Fruit fly (Drosophila melanogaster) whole organism, wandering third instar larva: ENCODE data around the gene Pos.
A peak's percentile ranks its signal among the peaks of the same experiment; 100 is the strongest.

Source experiments
- Abd-B ChIP-seq: fragments of >200 bp; optimal IDR thresholded peaks from 2 replicates; lab custom pipeline; 2017; ENCODE audit warnings: missing biosample characterization, missing genetic modification characterization
- CG32264 ChIP-seq: fragments of 200-800 bp; sonication (Bioruptor generic); optimal IDR thresholded peaks from 2 replicates; lab custom pipeline; 2016; ENCODE audit warnings: missing biosample characterization, missing genetic modification characterization
- CG9705 ChIP-seq: fragments of 200-800 bp; sonication (Bioruptor generic); optimal IDR thresholded peaks from 2 replicates; lab custom pipeline; 2018; ENCODE audit warnings: missing biosample characterization, mild to moderate bottlenecking, missing genetic modification characterization
- CrebA ChIP-seq: fragments of 200-800 bp; sonication (Bioruptor generic); optimal IDR thresholded peaks from 2 replicates; lab custom pipeline; 2016; ENCODE audit warnings: missing biosample characterization, mild to moderate bottlenecking, missing genetic modification characterization, borderline replicate concordance
- Dfd ChIP-seq: fragments of >200 bp; optimal IDR thresholded peaks from 2 replicates; lab custom pipeline; 2017; ENCODE audit warnings: missing biosample characterization, missing genetic modification characterization
- Dif ChIP-seq: fragments of 200-275, 200-300 bp; sonication (Bioruptor generic); optimal IDR thresholded peaks from 2 replicates; lab custom pipeline; 2018; ENCODE audit warnings: missing biosample characterization, missing genetic modification characterization; ENCODE audit not compliant: partially characterized antibody
- GATAd ChIP-seq: sonication (Bioruptor generic); optimal IDR thresholded peaks from 2 replicates; lab custom pipeline; 2016; ENCODE audit warnings: missing biosample characterization, missing genetic modification characterization
- HLH106 ChIP-seq: fragments of 200-800 bp; optimal IDR thresholded peaks from 3 replicates; lab custom pipeline; 2019; ENCODE audit warnings: missing biosample characterization, mild to moderate bottlenecking, missing genetic modification characterization, moderate library complexity
- Hnf4 ChIP-seq: fragments of 200-800 bp; sonication (Bioruptor generic); optimal IDR thresholded peaks from 2 replicates; lab custom pipeline; 2016; ENCODE audit warnings: missing biosample characterization, mild to moderate bottlenecking, missing genetic modification characterization
- Hr78 ChIP-seq: fragments of >200 bp; optimal IDR thresholded peaks from 2 replicates; lab custom pipeline; 2017; ENCODE audit warnings: missing biosample characterization, missing genetic modification characterization
- Jra ChIP-seq: sonication (Bioruptor generic); optimal IDR thresholded peaks from 2 replicates; lab custom pipeline; 2016; ENCODE audit warnings: missing biosample characterization, missing genetic modification characterization
- Mio ChIP-seq: sonication (Bioruptor generic); optimal IDR thresholded peaks from 2 replicates; lab custom pipeline; 2016; ENCODE audit warnings: missing biosample characterization, missing genetic modification characterization
- Myc ChIP-seq: fragments of >200 bp; optimal IDR thresholded peaks from 2 replicates; lab custom pipeline; 2017
- N ChIP-seq: fragments of >200 bp; optimal IDR thresholded peaks from 2 replicates; lab custom pipeline; 2018; ENCODE audit warnings: missing biosample characterization, missing external identifiers, missing genetic modification characterization
- OdsH ChIP-seq: fragments of 200-800 bp; sonication (Bioruptor generic); optimal IDR thresholded peaks from 2 replicates; lab custom pipeline; 2016; ENCODE audit warnings: missing biosample characterization, mild to moderate bottlenecking, missing genetic modification characterization
- Rel ChIP-seq, 2 experiments: fragments of 200-800 bp; sonication (Bioruptor generic) in 1 of 2; optimal IDR thresholded peaks; 2 replicates in 1 of 2; 3 replicates in 1 of 2; lab custom pipeline; 2016 to 2019; ENCODE audit warnings: mild to moderate bottlenecking in 2 of 2, missing biosample characterization in 2 of 2, missing genetic modification characterization in 2 of 2, moderate library complexity in 1 of 2
- Sp1 ChIP-seq: fragments of 200-800 bp; sonication (Bioruptor generic); optimal IDR thresholded peaks from 3 replicates; lab custom pipeline; 2019; ENCODE audit warnings: missing biosample characterization, mild to moderate bottlenecking, missing genetic modification characterization, moderate library complexity
- Vsx2 ChIP-seq: fragments of 200-300, 225-300 bp; sonication (Bioruptor generic); optimal IDR thresholded peaks from 2 replicates; lab custom pipeline; 2018; ENCODE audit warnings: missing biosample characterization, missing genetic modification characterization; ENCODE audit not compliant: partially characterized antibody
- br ChIP-seq: fragments of 200-800 bp; sonication (Bioruptor generic); optimal IDR thresholded peaks from 2 replicates; lab custom pipeline; 2016; ENCODE audit warnings: missing biosample characterization, missing genetic modification characterization
- brk ChIP-seq: fragments of 200-800 bp; sonication (Bioruptor generic); optimal IDR thresholded peaks from 2 replicates; lab custom pipeline; 2016; ENCODE audit warnings: missing biosample characterization, mild to moderate bottlenecking, missing genetic modification characterization
- dl ChIP-seq, 2 experiments: fragments of 175-275, 200-275 bp in 1 of 2; fragments of 200-275 bp in 1 of 2; sonication (Bioruptor generic); optimal IDR thresholded peaks; lab custom pipeline; 2018; ENCODE audit warnings: mild to moderate bottlenecking in 2 of 2, missing biosample characterization in 2 of 2, missing genetic modification characterization in 2 of 2, moderate library complexity in 2 of 2; ENCODE audit not compliant: partially characterized antibody in 2 of 2, insufficient read depth in 1 of 2
- dmrt93B ChIP-seq: fragments of 200-800 bp; sonication (Bioruptor generic); optimal IDR thresholded peaks from 2 replicates; lab custom pipeline; 2018; ENCODE audit warnings: missing biosample characterization, mild to moderate bottlenecking, missing genetic modification characterization
- dsf ChIP-seq: sonication (Bioruptor generic); optimal IDR thresholded peaks from 2 replicates; lab custom pipeline; 2016; ENCODE audit warnings: missing biosample characterization, missing genetic modification characterization, borderline replicate concordance
- ey ChIP-seq: fragments of 200-800 bp; sonication (Bioruptor generic); optimal IDR thresholded peaks from 2 replicates; lab custom pipeline; 2016; ENCODE audit warnings: missing biosample characterization, missing genetic modification characterization
- foxo ChIP-seq, 2 experiments: fragments of 200-800 bp; sonication (Bioruptor generic); optimal IDR thresholded peaks; 2 replicates in 1 of 2; 3 replicates in 1 of 2; lab custom pipeline; 2016 to 2017; ENCODE audit warnings: missing biosample characterization in 2 of 2, missing genetic modification characterization in 2 of 2
- fru ChIP-seq: fragments of 200-800 bp; sonication (Bioruptor generic); optimal IDR thresholded peaks from 3 replicates; lab custom pipeline; 2016; ENCODE audit warnings: missing biosample characterization, mild to moderate bottlenecking, missing genetic modification characterization
- h ChIP-seq: fragments of 200-800 bp; sonication (Bioruptor generic); optimal IDR thresholded peaks from 3 replicates; lab custom pipeline; 2016; ENCODE audit warnings: missing biosample characterization, mild to moderate bottlenecking, missing genetic modification characterization
- jim ChIP-seq: fragments of 175-275, 200-325 bp; sonication (Bioruptor generic); optimal IDR thresholded peaks from 2 replicates; lab custom pipeline; 2016; ENCODE audit warnings: missing biosample characterization, mild to moderate bottlenecking, missing genetic modification characterization
- lola ChIP-seq: fragments of >200 bp; optimal IDR thresholded peaks from 2 replicates; lab custom pipeline; 2017; ENCODE audit warnings: missing biosample characterization, missing genetic modification characterization
- pan ChIP-seq: fragments of >200 bp; optimal IDR thresholded peaks from 2 replicates; lab custom pipeline; 2017
- psq ChIP-seq: fragments of 200-800 bp; sonication (Bioruptor generic); optimal IDR thresholded peaks from 3 replicates; lab custom pipeline; 2017; ENCODE audit warnings: missing biosample characterization, mild to moderate bottlenecking, missing genetic modification characterization, moderate library complexity
- rgr ChIP-seq: fragments of 200-800 bp; sonication (Bioruptor generic); optimal IDR thresholded peaks from 3 replicates; lab custom pipeline; 2016; ENCODE audit warnings: missing biosample characterization, mild to moderate bottlenecking, missing genetic modification characterization
- sage ChIP-seq: fragments of 200-800 bp; sonication (Bioruptor generic); optimal IDR thresholded peaks from 2 replicates; lab custom pipeline; 2016; ENCODE audit warnings: missing biosample characterization, mild to moderate bottlenecking, missing genetic modification characterization
- sv ChIP-seq: fragments of 200-800 bp; sonication (Bioruptor generic); optimal IDR thresholded peaks from 3 replicates; lab custom pipeline; 2016; ENCODE audit warnings: missing biosample characterization, missing genetic modification characterization
- tai ChIP-seq: sonication (Bioruptor generic); optimal IDR thresholded peaks from 2 replicates; lab custom pipeline; 2016; ENCODE audit warnings: missing biosample characterization, missing genetic modification characterization
- usp ChIP-seq: fragments of >200 bp; optimal IDR thresholded peaks from 2 replicates; lab custom pipeline; 2017; ENCODE audit warnings: missing biosample characterization, missing genetic modification characterization
- woc ChIP-seq: sonication (Bioruptor generic); optimal IDR thresholded peaks from 2 replicates; lab custom pipeline; 2016; ENCODE audit warnings: missing biosample characterization, mild to moderate bottlenecking, missing genetic modification characterization

The Pos gene

DNA sequence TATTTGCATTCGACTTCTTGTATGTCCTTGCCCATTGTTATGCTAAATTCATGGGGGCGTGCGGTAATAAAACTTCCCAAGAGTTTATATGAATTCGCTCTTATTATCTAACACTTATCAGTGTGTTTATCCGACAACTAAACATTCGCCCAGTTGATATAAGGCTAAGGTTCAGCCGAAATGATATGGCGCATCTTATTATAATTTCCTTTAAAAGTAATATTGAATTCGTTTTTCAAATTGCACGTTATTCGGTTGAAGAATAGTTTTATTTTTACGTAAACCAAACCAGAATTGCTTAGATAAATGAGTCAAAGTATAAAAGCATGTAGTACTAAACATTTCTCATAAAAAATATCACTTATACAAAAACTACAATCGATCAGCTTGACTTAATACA is at the start of gene Pos:
Gene Pos (plus strand): TSS at position 301 of the 400 bp plus-strand sequence.
- no peak for TF ChIP-seq dsf (GFP tag; lab: Kevin White, UChicago)
- TF ChIP-seq HLH106 (tag; lab: Kevin White, UChicago): no peak
- no peak for TF ChIP-seq N
- no peak for TF ChIP-seq Vsx2 (GFP tag; lab: Kevin White, UChicago)
- no peak for TF ChIP-seq OdsH (GFP tag; lab: Kevin White, UChicago)
- no peak for TF ChIP-seq rgr (GFP tag; lab: Kevin White, UChicago)
- TF ChIP-seq dmrt93B: no peak
- TF ChIP-seq Rel (GFP tag; optimal IDR thresholded peaks at IDR 0.05; lab: Kevin White, UChicago): no peak
- TF ChIP-seq Rel (tag; optimal IDR thresholded peaks at IDR 0.05; lab: Kevin White, UChicago): no peak
- TF ChIP-seq Hr78: no peak
- no peak for TF ChIP-seq foxo (GFP tag; optimal IDR thresholded peaks at IDR 0.05; lab: Kevin White, UChicago)
- no peak for TF ChIP-seq GATAd
- no peak for TF ChIP-seq jim (GFP tag; lab: Kevin White, UChicago)
- no peak for TF ChIP-seq Hnf4 (GFP tag; lab: Kevin White, UChicago)

DNA sequence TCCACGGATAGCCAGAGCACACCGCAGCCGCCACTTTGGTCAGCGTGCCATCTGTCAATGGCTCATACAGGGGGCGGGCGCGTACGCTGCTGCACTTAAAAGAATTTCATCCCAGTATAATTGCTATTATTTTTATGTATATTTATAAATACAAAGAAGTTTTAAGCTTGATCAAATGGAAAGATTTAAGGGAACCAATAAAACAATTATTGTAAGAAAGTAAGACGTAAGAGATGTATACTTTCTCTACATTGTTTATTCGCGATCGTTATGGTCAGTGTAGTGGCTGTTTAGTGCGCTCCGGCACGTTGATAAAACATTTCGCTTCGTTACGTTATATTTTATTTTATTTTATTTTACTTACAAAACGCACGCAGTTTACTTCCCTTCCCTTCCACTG is 46.3 kb upstream of the Pos start:
- TF ChIP-seq rgr (GFP tag; lab: Kevin White, UChicago) (peak; percentile 16), sage (GFP tag; lab: Kevin White, UChicago) (no peak), brk (GFP tag; lab: Kevin White, UChicago) (no peak), HLH106 (tag; lab: Kevin White, UChicago) (peak; percentile 46), OdsH (GFP tag; lab: Kevin White, UChicago) (peak; percentile 30), sv (GFP tag; lab: Kevin White, UChicago) (no peak), GATAd (no peak), CG32264 (GFP tag; lab: Kevin White, UChicago) (no peak), Dif (GFP tag; lab: Kevin White, UChicago) (no peak), Hnf4 (GFP tag; lab: Kevin White, UChicago) (no peak), CG9705 (GFP tag; lab: Kevin White, UChicago) (no peak), Jra (GFP tag; lab: Kevin White, UChicago) (no peak), jim (GFP tag; lab: Kevin White, UChicago) (no peak), Sp1 (GFP tag; lab: Kevin White, UChicago) (peak; percentile 40), woc (no peak), br (no peak), Myc (lab: Kevin White, UChicago) (no peak), usp (GFP tag; lab: Kevin White, UChicago) (no peak), Abd-B (GFP tag; lab: Kevin White, UChicago) (no peak), Vsx2 (GFP tag; lab: Kevin White, UChicago) (no peak), pan (no peak), psq (peak; percentile 20), N (no peak), fru (GFP tag; lab: Kevin White, UChicago) (peak; percentile 29), dsf (GFP tag; lab: Kevin White, UChicago) (no peak), tai (no peak), CrebA (GFP tag; lab: Kevin White, UChicago) (no peak), dl (GFP tag; optimal IDR thresholded peaks at IDR 0.05; lab: Kevin White, UChicago; ENCODE audit: insufficient read depth in 1 of 2, partially characterized antibody in 2 of 2) (no peak), foxo (GFP tag; optimal IDR thresholded peaks at IDR 0.05; lab: Kevin White, UChicago) (peak in 1 of 2 experiments; percentile 42), h (GFP tag; lab: Kevin White, UChicago) (peak; percentile 46), ey (no peak), dmrt93B (peak; percentile 8), lola (GFP tag; lab: Kevin White, UChicago) (no peak)

DNA sequence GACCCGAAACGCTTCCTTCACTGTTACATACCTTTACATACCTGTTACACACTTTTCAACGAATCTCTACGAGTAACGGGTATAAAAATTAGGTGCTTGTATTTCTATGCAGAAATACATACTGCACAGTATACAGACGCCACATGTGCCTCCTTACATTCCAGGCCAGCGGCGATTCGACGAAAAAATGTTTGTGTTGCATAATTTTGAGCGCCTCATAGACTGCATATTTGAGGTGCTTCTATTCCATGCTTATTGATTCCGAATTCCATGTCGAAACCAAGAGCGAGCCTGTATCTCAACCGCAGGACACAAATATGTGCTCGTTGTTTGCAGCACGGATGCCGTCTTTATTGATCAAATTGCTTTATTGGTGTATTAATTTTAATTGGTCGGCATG is 31.8 kb upstream of the Pos start:
- no peak for TF ChIP-seq Hnf4 (GFP tag; lab: Kevin White, UChicago)
- TF ChIP-seq Mio (GFP tag; lab: Kevin White, UChicago): no peak
- TF ChIP-seq Dfd (GFP tag; lab: Kevin White, UChicago): no peak
- TF ChIP-seq sv (GFP tag; lab: Kevin White, UChicago): no peak
- TF ChIP-seq lola (GFP tag; lab: Kevin White, UChicago): no peak
- no peak for TF ChIP-seq CG9705 (GFP tag; lab: Kevin White, UChicago)
- TF ChIP-seq pan: no peak
- TF ChIP-seq dmrt93B: no peak
- no peak for TF ChIP-seq dl (GFP tag; optimal IDR thresholded peaks at IDR 0.05; lab: Kevin White, UChicago; ENCODE audit: insufficient read depth in 1 of 2, partially characterized antibody in 2 of 2)
- no peak for TF ChIP-seq rgr (GFP tag; lab: Kevin White, UChicago)
- no peak for TF ChIP-seq fru (GFP tag; lab: Kevin White, UChicago)
- TF ChIP-seq Hr78: no peak
